Worm (Caenorhabditis elegans): ENCODE measurements around the gene AH10.2.

DNA sequence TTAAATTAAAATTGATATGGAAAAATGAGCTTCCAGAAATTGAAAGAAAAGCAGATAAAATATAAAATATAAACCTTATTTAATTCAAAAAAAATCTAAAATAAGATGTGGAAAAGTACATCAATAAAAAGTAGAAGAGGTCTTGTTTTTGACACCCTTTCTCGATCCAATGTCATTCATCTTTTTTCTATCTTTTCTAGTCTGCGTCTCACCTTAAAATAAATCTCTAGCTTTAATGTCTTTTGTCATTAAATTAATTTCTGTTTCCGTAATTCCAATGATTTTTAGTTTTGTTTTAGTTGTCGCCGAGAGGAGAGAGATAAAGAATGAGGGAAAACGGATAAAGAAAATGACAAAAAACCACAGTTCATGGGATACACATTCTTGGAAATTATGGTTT is 7.4 kb upstream of the AH10.2 start:
- TF ChIP-seq F13C5.2 (tag; optimal IDR thresholded peaks at IDR 0.05) (no peak), ama-1 (optimal IDR thresholded peaks at IDR 0.05) (no peak), aly-1 (tag; optimal IDR thresholded peaks at IDR 0.05) (no peak), tra-4 (tag; optimal IDR thresholded peaks at IDR 0.05) (no peak), B0310.2 (tag; optimal IDR thresholded peaks at IDR 0.05) (no peak), ets-7 (tag; optimal IDR thresholded peaks at IDR 0.05) (no peak), flt-1 (GFP tag; IDR thresholded peaks at IDR 0.05) (no peak), hmbx-1 (tag; optimal IDR thresholded peaks at IDR 0.05) (no peak), ceh-36 (tag; optimal IDR thresholded peaks at IDR 0.05) (no peak), tbx-11 (GFP tag; IDR thresholded peaks at IDR 0.05) (no peak), hmg-4 (GFP tag; optimal IDR thresholded peaks at IDR 0.05) (no peak), hnd-1 (tag; optimal IDR thresholded peaks at IDR 0.05) (no peak), ceh-13 (GFP tag; optimal IDR thresholded peaks at IDR 0.05) (no peak)
